Fruit fly (Drosophila melanogaster) whole organism, prepupa: ENCODE measurements around the gene CG46313.

ENCODE experiments used
- CG11762 ChIP-seq: fragments of 200-800 bp; sonication (Bioruptor generic); optimal IDR thresholded peaks from 3 replicates; lab custom pipeline; 2016; ENCODE audit warnings: missing biosample characterization, missing genetic modification characterization; ENCODE audit not compliant: insufficient read depth
- CG16779 ChIP-seq: fragments of 200-800 bp; sonication (Bioruptor generic); optimal IDR thresholded peaks from 3 replicates; lab custom pipeline; 2017; ENCODE audit warnings: missing biosample characterization, mild to moderate bottlenecking, missing genetic modification characterization
- CG4318 ChIP-seq: fragments of 200-800 bp; sonication (Bioruptor generic); optimal IDR thresholded peaks from 3 replicates; lab custom pipeline; 2017; ENCODE audit warnings: missing biosample characterization, mild to moderate bottlenecking, missing genetic modification characterization
- CG6808 ChIP-seq: fragments of 200-800 bp; sonication (Bioruptor generic); optimal IDR thresholded peaks from 3 replicates; lab custom pipeline; 2017; ENCODE audit warnings: missing biosample characterization, missing genetic modification characterization, mild to moderate bottlenecking, moderate library complexity, missing genetic modification reagents
- Ets21C ChIP-seq: fragments of 200-800 bp; sonication (Bioruptor generic); optimal IDR thresholded peaks from 3 replicates; lab custom pipeline; 2016; ENCODE audit warnings: missing biosample characterization, missing genetic modification characterization
- Ets96B ChIP-seq: fragments of 200-800 bp; optimal IDR thresholded peaks from 2 replicates; lab custom pipeline; 2019; ENCODE audit warnings: missing biosample characterization, mild to moderate bottlenecking, missing genetic modification characterization, moderate library complexity
- Hr38 ChIP-seq: sonication (Bioruptor generic); optimal IDR thresholded peaks from 2 replicates; lab custom pipeline; 2016; ENCODE audit warnings: missing biosample characterization, missing genetic modification characterization
- esn ChIP-seq: fragments of 200-800 bp; sonication (Bioruptor generic); optimal IDR thresholded peaks from 2 replicates; lab custom pipeline; 2016; ENCODE audit warnings: missing biosample characterization, mild to moderate bottlenecking, missing genetic modification characterization, moderate library complexity
- pdm3 ChIP-seq: fragments of 200-800 bp; sonication (Bioruptor generic); optimal IDR thresholded peaks from 3 replicates; lab custom pipeline; 2016; ENCODE audit warnings: missing biosample characterization, missing genetic modification characterization

DNA sequence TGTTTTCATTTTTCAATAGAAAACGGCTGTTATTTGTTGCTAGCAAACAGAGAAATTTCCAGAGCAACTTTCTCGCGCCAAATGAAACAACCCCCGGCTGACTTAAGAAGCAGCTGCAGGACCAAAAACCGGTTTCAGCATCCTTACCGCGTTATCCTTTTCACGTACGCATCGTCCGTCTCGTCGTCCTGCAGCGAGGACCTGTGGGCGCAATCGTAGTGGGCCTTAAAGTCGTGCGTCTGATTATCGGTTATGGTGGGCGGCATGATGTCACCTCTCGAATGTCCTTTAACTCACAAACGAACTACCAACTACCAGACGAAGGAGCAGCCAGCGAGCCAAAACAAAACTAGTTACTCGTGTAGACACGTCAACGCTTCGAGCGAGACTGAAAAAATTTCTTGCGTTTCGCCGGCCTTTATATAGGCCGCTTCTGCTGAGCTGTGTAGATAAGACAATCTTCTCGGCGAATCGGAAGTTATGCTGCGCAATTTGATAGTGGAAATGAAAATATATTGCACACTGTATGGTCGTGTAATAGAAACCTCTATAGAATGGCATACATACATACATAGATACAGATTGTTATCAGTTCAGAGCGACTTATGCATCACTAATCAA is 25.4 kb upstream of the CG46313 start:
- no peak for TF ChIP-seq CG6808 (GFP tag; lab: Kevin White, UChicago)
- TF ChIP-seq esn, result no peak
- TF ChIP-seq pdm3 (GFP tag; lab: Kevin White, UChicago), result no peak
- no peak for TF ChIP-seq CG11762
- no peak for TF ChIP-seq CG4318 (GFP tag; lab: Kevin White, UChicago)
- no peak for TF ChIP-seq Ets96B (tag; lab: Kevin White, UChicago)
- TF ChIP-seq Ets21C (GFP tag; lab: Kevin White, UChicago), result no peak
- TF ChIP-seq Hr38 (GFP tag; lab: Kevin White, UChicago), result no peak
- TF ChIP-seq CG16779 (tag; lab: Kevin White, UChicago), result no peak
